Fruit fly (Drosophila melanogaster) whole organism, embryonic: ENCODE data around the gene CG33927.

ENCODE experiments used
- ATbp ChIP-seq: fragments of 200-800 bp; sonication (Bioruptor generic); optimal IDR thresholded peaks from 2 replicates; lab custom pipeline; 2017; ENCODE audit warnings: missing biosample characterization, mild to moderate bottlenecking, missing genetic modification characterization, missing genetic modification reagents
- Asciz ChIP-seq: fragments of 200-800 bp; sonication (Bioruptor generic); optimal IDR thresholded peaks from 2 replicates; lab custom pipeline; 2017; ENCODE audit warnings: missing biosample characterization, mild to moderate bottlenecking, missing genetic modification characterization, missing genetic modification reagents
- Bgb ChIP-seq: fragments of 200-800 bp; sonication (Bioruptor generic); IDR thresholded peaks from 2 replicates; pipeline ENCODE4 v1.3.6; 2022; ENCODE audit warnings: missing biosample characterization, missing genetic modification characterization; ENCODE audit not compliant: partially characterized antibody
- C15 ChIP-seq: fragments of 200-800 bp; sonication (Bioruptor generic); IDR thresholded peaks from 3 replicates; pipeline ENCODE4 v1.3.6; 2022; ENCODE audit warnings: missing biosample characterization, missing genetic modification characterization
- CG10654 ChIP-seq: fragments of 200-800 bp; sonication (Bioruptor generic); optimal IDR thresholded peaks from 2 replicates; lab custom pipeline; 2016; ENCODE audit warnings: missing biosample characterization, missing genetic modification characterization
- CG12659 ChIP-seq: fragments of 200-800 bp; sonication (Bioruptor generic); optimal IDR thresholded peaks from 3 replicates; lab custom pipeline; 2017; ENCODE audit warnings: mild to moderate bottlenecking, missing biosample characterization, missing genetic modification reagents, missing genetic modification characterization
- CG14441 ChIP-seq: fragments of 200-800 bp; sonication (Bioruptor generic); IDR thresholded peaks from 2 replicates; pipeline ENCODE4 v1.3.6; 2022; ENCODE audit warnings: missing biosample characterization, missing genetic modification characterization
- CG14860 ChIP-seq: fragments of 200-800 bp; sonication (Bioruptor generic); IDR thresholded peaks from 3 replicates; pipeline ENCODE4 v1.3.6; 2022; ENCODE audit warnings: missing biosample characterization, missing genetic modification characterization; ENCODE audit not compliant: partially characterized antibody
- CG16863 ChIP-seq: fragments of 200-800 bp; sonication (Bioruptor generic); optimal IDR thresholded peaks from 3 replicates; lab custom pipeline; 2016; ENCODE audit warnings: missing biosample characterization, missing genetic modification characterization
- CG18262 ChIP-seq: fragments of 200-800 bp; optimal IDR thresholded peaks from 3 replicates; lab custom pipeline; 2019; ENCODE audit warnings: missing biosample characterization, mild to moderate bottlenecking, missing genetic modification characterization, moderate library complexity
- CG18619 ChIP-seq: fragments of 200-800 bp; sonication (Bioruptor generic); optimal IDR thresholded peaks from 3 replicates; lab custom pipeline; 2017; ENCODE audit warnings: missing biosample characterization, mild to moderate bottlenecking, missing genetic modification characterization
- CG2199 ChIP-seq: fragments of 200-800 bp; sonication (Bioruptor generic); IDR thresholded peaks from 3 replicates; pipeline ENCODE4 v1.3.6; 2022; ENCODE audit warnings: missing biosample characterization, missing genetic modification characterization
- CG3065 ChIP-seq: fragments of 200-800 bp; sonication (Bioruptor generic); optimal IDR thresholded peaks from 2 replicates; lab custom pipeline; 2016; ENCODE audit warnings: missing biosample characterization, missing genetic modification characterization
- CG32772 ChIP-seq: fragments of 200-800 bp; sonication (Bioruptor generic); IDR thresholded peaks from 2 replicates; pipeline ENCODE4 v1.3.6; 2022; ENCODE audit warnings: missing biosample characterization, missing genetic modification characterization
- CG6654 ChIP-seq: fragments of 200-800 bp; sonication (Bioruptor generic); optimal IDR thresholded peaks from 2 replicates; lab custom pipeline; 2017; ENCODE audit warnings: missing biosample characterization, mild to moderate bottlenecking, missing genetic modification characterization
- CG6791 ChIP-seq: fragments of 200-800 bp; sonication (Bioruptor generic); IDR thresholded peaks from 3 replicates; pipeline ENCODE4 v1.3.6; 2022; ENCODE audit warnings: missing biosample characterization, missing genetic modification characterization; ENCODE audit not compliant: partially characterized antibody
- CG6813 ChIP-seq: fragments of 200-800 bp; sonication (Bioruptor generic); optimal IDR thresholded peaks from 2 replicates; lab custom pipeline; 2017; ENCODE audit warnings: missing biosample characterization, missing genetic modification characterization, mild to moderate bottlenecking, moderate library complexity, missing genetic modification reagents
- CG7963 ChIP-seq: fragments of 200-800 bp; sonication (Bioruptor generic); IDR thresholded peaks from 3 replicates; pipeline ENCODE4 v1.3.6; 2022; ENCODE audit warnings: missing biosample characterization, missing genetic modification characterization; ENCODE audit not compliant: partially characterized antibody
- CG8388 ChIP-seq: fragments of 200-800 bp; sonication (Bioruptor generic); optimal IDR thresholded peaks from 2 replicates; lab custom pipeline; 2019; ENCODE audit warnings: missing biosample characterization, mild to moderate bottlenecking, missing genetic modification characterization, moderate library complexity
- CTCF ChIP-seq: fragments of 200-800 bp; sonication (Bioruptor generic); optimal IDR thresholded peaks from 2 replicates; lab custom pipeline; 2017; ENCODE audit warnings: missing biosample characterization, mild to moderate bottlenecking, missing genetic modification characterization, moderate library complexity
- Chrac-16 ChIP-seq: fragments of 200-800 bp; sonication (Bioruptor generic); optimal IDR thresholded peaks from 3 replicates; lab custom pipeline; 2016; ENCODE audit warnings: missing biosample characterization, missing genetic modification characterization
- Dll ChIP-seq: fragments of 200-800 bp; sonication (Bioruptor generic); IDR thresholded peaks from 4 replicates; pipeline ENCODE4 v1.3.6; 2022; ENCODE audit warnings: missing biosample characterization, missing genetic modification characterization; ENCODE audit not compliant: partially characterized antibody
- Doc2 ChIP-seq: fragments of 200-800 bp; sonication (Bioruptor generic); IDR thresholded peaks from 2 replicates; pipeline ENCODE4 v1.3.6; 2022; ENCODE audit warnings: missing biosample characterization, missing genetic modification characterization
- ERR ChIP-seq: fragments of 200-800 bp; sonication (Bioruptor generic); optimal IDR thresholded peaks from 2 replicates; lab custom pipeline; 2016; ENCODE audit warnings: missing biosample characterization, missing genetic modification characterization
- Elba2 ChIP-seq: fragments of 200-800 bp; sonication (Bioruptor generic); optimal IDR thresholded peaks from 3 replicates; lab custom pipeline; 2016; ENCODE audit warnings: missing biosample characterization, missing genetic modification characterization
- Ets65A ChIP-seq: fragments of 200-800 bp; sonication (Bioruptor generic); peaks from one replicate; lab custom pipeline; 2016; ENCODE audit warnings: missing biosample characterization, missing genetic modification characterization
- Hr39 ChIP-seq: fragments of >200 bp; optimal IDR thresholded peaks from 2 replicates; lab custom pipeline; 2017
- NC2α ChIP-seq: fragments of 200-800 bp; sonication (Bioruptor generic); optimal IDR thresholded peaks from 2 replicates; lab custom pipeline; 2016; ENCODE audit warnings: missing biosample characterization, missing genetic modification characterization
- Pdp1 ChIP-seq, 2 experiments: fragments of 200-800 bp; sonication (Bioruptor generic); optimal IDR thresholded peaks; 3 replicates each; lab custom pipeline; 2016; ENCODE audit warnings: missing biosample characterization in 2 of 2, missing genetic modification characterization in 2 of 2, mild to moderate bottlenecking in 1 of 2, moderate library complexity in 1 of 2
- Ptx1 ChIP-seq: fragments of 200-800 bp; sonication (Bioruptor generic); IDR thresholded peaks from 2 replicates; pipeline ENCODE4 v1.3.6; 2022; ENCODE audit warnings: missing biosample characterization, missing genetic modification characterization
- Xbp1 ChIP-seq: fragments of 200-800 bp; sonication (Bioruptor generic); optimal IDR thresholded peaks from 3 replicates; lab custom pipeline; 2016; ENCODE audit warnings: missing biosample characterization, mild to moderate bottlenecking, missing genetic modification characterization
- ab ChIP-seq: fragments of 200-800 bp; sonication (Bioruptor generic); optimal IDR thresholded peaks from 2 replicates; lab custom pipeline; 2016; ENCODE audit warnings: missing biosample characterization, missing genetic modification characterization
- bbx ChIP-seq: fragments of 200-800 bp; sonication (Bioruptor generic); IDR thresholded peaks from 2 replicates; pipeline ENCODE4 v1.3.6; 2022; ENCODE audit warnings: missing biosample characterization, missing genetic modification characterization; ENCODE audit not compliant: partially characterized antibody
- btn ChIP-seq: fragments of 200-800 bp; sonication (Bioruptor generic); optimal IDR thresholded peaks from 2 replicates; lab custom pipeline; 2016; ENCODE audit warnings: missing biosample characterization, missing genetic modification characterization
- cas ChIP-seq: fragments of 200-800 bp; sonication (Bioruptor generic); IDR thresholded peaks from 2 replicates; pipeline ENCODE4 v1.3.6; 2022; ENCODE audit warnings: missing biosample characterization, missing genetic modification characterization
- dimm ChIP-seq: fragments of 200-800 bp; sonication (Bioruptor generic); IDR thresholded peaks from 2 replicates; pipeline ENCODE4 v1.3.6; 2022; ENCODE audit warnings: missing biosample characterization, missing genetic modification characterization
- fd64A ChIP-seq: fragments of 200-800 bp; sonication (Bioruptor generic); optimal IDR thresholded peaks from 3 replicates; lab custom pipeline; 2018; ENCODE audit warnings: missing biosample characterization, mild to moderate bottlenecking, missing genetic modification characterization
- gcm ChIP-seq: fragments of 200-800 bp; sonication (Bioruptor generic); optimal IDR thresholded peaks from 2 replicates; lab custom pipeline; 2019; ENCODE audit warnings: missing biosample characterization, mild to moderate bottlenecking, missing genetic modification characterization, moderate library complexity
- inv ChIP-seq: fragments of 200-800 bp; sonication (Bioruptor generic); IDR thresholded peaks from 2 replicates; pipeline ENCODE4 v1.3.6; 2022; ENCODE audit warnings: missing biosample characterization, missing genetic modification characterization; ENCODE audit not compliant: partially characterized antibody
- jing ChIP-seq: fragments of 200-800 bp; sonication (Bioruptor generic); optimal IDR thresholded peaks from 2 replicates; lab custom pipeline; 2018; ENCODE audit warnings: missing biosample characterization, mild to moderate bottlenecking, missing genetic modification characterization
- pho ChIP-seq: fragments of 200-800 bp; sonication (Bioruptor generic); optimal IDR thresholded peaks from 2 replicates; lab custom pipeline; 2016; ENCODE audit warnings: missing biosample characterization, missing genetic modification characterization
- run ChIP-seq: fragments of 200-800 bp; sonication (Bioruptor generic); optimal IDR thresholded peaks from 3 replicates; lab custom pipeline; 2018; ENCODE audit warnings: missing biosample characterization, mild to moderate bottlenecking, missing genetic modification characterization
- salm ChIP-seq: fragments of 200-800 bp; sonication (Bioruptor generic); optimal IDR thresholded peaks from 2 replicates; lab custom pipeline; 2018; ENCODE audit warnings: missing biosample characterization, mild to moderate bottlenecking, missing genetic modification characterization
- sens ChIP-seq: fragments of 200-800 bp; sonication (Bioruptor generic); peaks from one replicate; lab custom pipeline; 2016; ENCODE audit warnings: missing biosample characterization, missing genetic modification characterization
- tup ChIP-seq: fragments of 200-800 bp; sonication (Bioruptor generic); optimal IDR thresholded peaks from 2 replicates; lab custom pipeline; 2016; ENCODE audit warnings: missing biosample characterization, mild to moderate bottlenecking, missing genetic modification characterization, moderate library complexity
- usp ChIP-seq: fragments of >200 bp; optimal IDR thresholded peaks from 2 replicates; lab custom pipeline; 2017; ENCODE audit warnings: missing biosample characterization, missing genetic modification characterization
- vvl ChIP-seq: fragments of 200-800 bp; sonication (Bioruptor generic); IDR thresholded peaks from 2 replicates; pipeline ENCODE4 v1.3.6; 2022; ENCODE audit warnings: missing biosample characterization, missing genetic modification characterization

CG33927 gene

DNA sequence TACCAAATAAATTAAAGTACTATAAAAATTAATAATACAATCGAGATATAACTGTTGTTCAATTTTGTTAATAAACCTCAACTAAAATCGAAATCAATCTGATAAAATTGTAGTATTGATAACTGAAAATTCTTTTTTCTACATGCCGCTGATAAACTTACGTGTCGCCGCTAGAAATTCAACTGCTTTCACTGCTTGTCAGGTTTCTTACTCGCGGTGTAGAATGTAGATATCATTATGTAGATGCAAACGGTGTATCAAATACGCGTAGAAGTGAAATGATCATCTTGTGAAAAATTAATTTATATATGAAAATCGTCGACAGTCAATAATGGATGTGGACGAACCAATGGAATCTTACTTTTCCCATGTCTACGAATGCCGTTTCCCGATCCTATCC lies 14.8 kb upstream of the CG33927 start (continued):
- TF ChIP-seq C15 (GFP tag; lab: Robert Waterston, UW) (no peak), bbx (GFP tag; lab: Robert Waterston, UW) (peak; percentile 46), CG18262 (no peak), CG2199 (GFP tag; lab: Robert Waterston, UW) (peak; percentile 98), CG14860 (GFP tag; lab: Robert Waterston, UW) (0 out of 3 replicates have a peak, but pooled peaks have one; percentile 16), CG6791 (GFP tag; lab: Robert Waterston, UW) (peak; percentile 70; the same call in 2 of the 3 replicates), CG3065 (GFP tag; lab: Kevin White, UChicago) (no peak), run (tag; lab: Kevin White, UChicago) (no peak), CG32772 (GFP tag; lab: Robert Waterston, UW) (no peak), Ets65A (peak; percentile 94), CG8388 (GFP tag; lab: Kevin White, UChicago) (no peak), CG6813 (GFP tag; lab: Kevin White, UChicago) (no peak), Dll (GFP tag; lab: Robert Waterston, UW) (no peak), pho (GFP tag; lab: Kevin White, UChicago) (peak; percentile 3), gcm (GFP tag; lab: Kevin White, UChicago) (no peak), btn (GFP tag; lab: Kevin White, UChicago) (no peak), Xbp1 (GFP tag; lab: Kevin White, UChicago) (peak; percentile 40), usp (GFP tag; lab: Kevin White, UChicago) (no peak), jing (GFP tag; lab: Kevin White, UChicago) (no peak), NC2α (GFP tag; lab: Kevin White, UChicago) (no peak), CG12659 (GFP tag; lab: Kevin White, UChicago) (no peak), tup (no peak), salm (tag; lab: Kevin White, UChicago) (no peak), Bgb (GFP tag; lab: Robert Waterston, UW) (peak; percentile 77), inv (GFP tag; lab: Robert Waterston, UW) (0 out of 2 replicates have a peak, but pooled peaks have one; percentile 22), Pdp1 (GFP tag; optimal IDR thresholded peaks at IDR 0.05; lab: Kevin White, UChicago) (no peak), CG7963 (peak; percentile 61; the same call in 2 of the 3 replicates), fd64A (GFP tag; lab: Kevin White, UChicago) (no peak), CG6654 (no peak), CG14441 (GFP tag; lab: Robert Waterston, UW) (no peak), Chrac-16 (GFP tag; lab: Kevin White, UChicago) (no peak), Hr39 (no peak)

DNA sequence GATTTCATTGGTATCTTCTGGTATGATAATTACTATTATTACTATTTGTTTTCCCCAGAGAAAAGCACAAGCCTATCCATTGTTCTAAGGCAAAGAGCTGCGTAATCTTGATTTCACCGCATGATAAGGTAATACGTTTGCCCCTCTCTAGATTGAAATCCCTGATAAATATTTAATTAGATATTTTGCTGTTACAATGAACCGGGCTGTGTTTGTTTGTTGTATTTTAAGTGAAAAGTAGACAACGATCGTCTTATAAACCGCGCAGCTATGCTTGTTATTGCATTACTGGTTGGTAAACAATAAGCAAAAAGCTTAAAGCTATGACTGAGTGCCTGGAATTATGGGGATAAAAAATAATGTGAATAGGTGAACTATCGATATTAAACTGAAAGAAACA lies 4.4 kb upstream of the CG33927 start:
- TF ChIP-seq vvl (GFP tag; lab: Robert Waterston, UW) (no peak), Ptx1 (GFP tag; lab: Robert Waterston, UW) (no peak), CG8388 (GFP tag; lab: Kevin White, UChicago) (no peak), CG18619 (GFP tag; lab: Kevin White, UChicago) (no peak), sens (GFP tag; lab: Kevin White, UChicago) (peak; percentile 63), ERR (GFP tag; lab: Kevin White, UChicago) (no peak), cas (GFP tag; lab: Robert Waterston, UW) (no peak), dimm (no peak), ab (GFP tag; lab: Kevin White, UChicago) (no peak), CG16863 (GFP tag; lab: Kevin White, UChicago) (no peak), Bgb (GFP tag; lab: Robert Waterston, UW) (no peak), Doc2 (GFP tag; lab: Robert Waterston, UW) (no peak), ATbp (peak; percentile 35), Asciz (GFP tag; lab: Kevin White, UChicago) (peak; percentile 11), Elba2 (no peak), CTCF (GFP tag; lab: Kevin White, UChicago) (peak; percentile 1), CG10654 (GFP tag; lab: Kevin White, UChicago) (no peak)
